Worm (Caenorhabditis elegans): Measurements from ENCODE around the gene phy-4.
A peak's percentile ranks its signal among the peaks of the same experiment; 100 is the strongest.

phy-4 gene

DNA sequence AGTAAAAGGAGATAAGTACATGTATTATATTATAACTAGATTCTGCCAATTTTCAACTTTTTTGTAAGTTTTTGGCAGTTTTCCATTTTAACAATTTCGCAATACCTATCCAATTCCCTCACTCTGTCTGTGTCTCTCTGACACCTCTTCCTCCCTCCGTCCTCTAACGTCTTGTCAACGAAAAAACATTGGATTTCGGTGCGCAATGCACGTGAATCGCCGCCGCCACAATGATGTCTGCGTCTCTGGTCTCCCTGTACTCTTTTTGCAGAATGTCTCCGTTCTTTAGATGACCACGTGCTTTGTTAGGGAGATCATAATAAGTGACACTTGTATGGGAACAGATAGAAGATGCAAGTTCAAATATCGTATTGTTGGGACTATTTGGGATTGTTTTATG, 15.7 kb upstream of the phy-4 start (continued):
- no peak for TF ChIP-seq dpl-1 (GFP tag; optimal IDR thresholded peaks at IDR 0.05)
- TF ChIP-seq mxl-1 (tag; optimal IDR thresholded peaks at IDR 0.05), result no peak
- no peak for TF ChIP-seq ets-4 (GFP tag; optimal IDR thresholded peaks at IDR 0.05)
- no peak for TF ChIP-seq C17E4.6 (GFP tag; IDR thresholded peaks at IDR 0.05)
- no peak for TF ChIP-seq ceh-58 (GFP tag; IDR thresholded peaks at IDR 0.05)
- 0 out of 2 replicates have a peak, but pooled peaks have one; percentile 22 for TF ChIP-seq sea-2 (GFP tag; IDR thresholded peaks at IDR 0.05)
- no peak for TF ChIP-seq him-1 (tag; optimal IDR thresholded peaks at IDR 0.05)
- no peak for TF ChIP-seq Y79H2A.3 (GFP tag; conservative IDR thresholded peaks at IDR 0.05)
- no peak for TF ChIP-seq rpc-1 (optimal IDR thresholded peaks at IDR 0.05)
- no peak for TF ChIP-seq rpc-1 (tag; optimal IDR thresholded peaks at IDR 0.05)
- TF ChIP-seq rcor-1 (GFP tag; IDR thresholded peaks at IDR 0.05), result 0 out of 2 replicates have a peak, but pooled peaks have one; percentile 33
- no peak for TF ChIP-seq madf-3 (GFP tag; IDR thresholded peaks at IDR 0.05)
- TF ChIP-seq lin-40 (tag; optimal IDR thresholded peaks at IDR 0.05), result peak; percentile 97
- peak; percentile 73 for TF ChIP-seq pbrm-1 (GFP tag; IDR thresholded peaks at IDR 0.05)
- no peak for TF ChIP-seq nfya-2 (GFP tag; IDR thresholded peaks at IDR 0.05)
- TF ChIP-seq rec-8 (tag; optimal IDR thresholded peaks at IDR 0.05), result no peak
- TF ChIP-seq F37B4.10 (GFP tag; IDR thresholded peaks at IDR 0.05), result no peak
- peak; percentile 90 for TF ChIP-seq K12H6.12 (tag; optimal IDR thresholded peaks at IDR 0.05)
- TF ChIP-seq snpc-4 (GFP tag; optimal IDR thresholded peaks at IDR 0.05), result no peak
- peak in 2 of 4 experiments; percentile 65 to 73 for TF ChIP-seq snpc-4 (tag; optimal IDR thresholded peaks at IDR 0.05)
- peak; percentile 88 for TF ChIP-seq madf-10 (tag; optimal IDR thresholded peaks at IDR 0.05)
- TF ChIP-seq Y56A3A.18 (GFP tag; IDR thresholded peaks at IDR 0.05), result no peak
- TF ChIP-seq akir-1 (GFP tag; optimal IDR thresholded peaks at IDR 0.05), result no peak
- peak; percentile 82 for TF ChIP-seq B0336.3 (GFP tag; IDR thresholded peaks at IDR 0.05)
- TF ChIP-seq ccch-3 (GFP tag; optimal IDR thresholded peaks at IDR 0.05), result no peak
- no peak for TF ChIP-seq Y53F4B.3 (GFP tag; IDR thresholded peaks at IDR 0.05)
- peak; percentile 66 for TF ChIP-seq mcd-1 (GFP tag; IDR thresholded peaks at IDR 0.05)
- peak; percentile 56 for TF ChIP-seq gei-17 (GFP tag; optimal IDR thresholded peaks at IDR 0.05)
- TF ChIP-seq lsy-27 (tag; optimal IDR thresholded peaks at IDR 0.05; ENCODE audit: borderline replicate concordance, insufficient read depth), result no peak
- peak; percentile 73 for TF ChIP-seq nfyb-1 (GFP tag; IDR thresholded peaks at IDR 0.05)
- TF ChIP-seq nhr-90 (tag; optimal IDR thresholded peaks at IDR 0.05), result peak; percentile 47
- TF ChIP-seq T26A5.8 (tag; optimal IDR thresholded peaks at IDR 0.05), result no peak
- TF ChIP-seq Y67H2A.10 (GFP tag; conservative IDR thresholded peaks at IDR 0.05), result no peak
- TF ChIP-seq Y95B8A.8 (GFP tag; IDR thresholded peaks at IDR 0.05), result no peak
- TF ChIP-seq dox-1 (GFP tag; IDR thresholded peaks at IDR 0.05), result peak; percentile 73
- peak; percentile 95 for TF ChIP-seq unc-62 (GFP tag; optimal IDR thresholded peaks at IDR 0.05)
- TF ChIP-seq repo-1 (tag; optimal IDR thresholded peaks at IDR 0.05), result peak; percentile 53
- no peak for TF ChIP-seq snpc-1.3 (tag; optimal IDR thresholded peaks at IDR 0.05; ENCODE audit: insufficient read depth)
- no peak for TF ChIP-seq hlh-12 (tag; optimal IDR thresholded peaks at IDR 0.05)
- TF ChIP-seq xnd-1 (tag; optimal IDR thresholded peaks at IDR 0.05), result no peak
- TF ChIP-seq ceh-100 (GFP tag; IDR thresholded peaks at IDR 0.05), result no peak
- peak; percentile 75 for TF ChIP-seq zfh-2 (GFP tag; conservative IDR thresholded peaks at IDR 0.05)
- no peak for TF ChIP-seq bed-2 (GFP tag; IDR thresholded peaks at IDR 0.05)
- peak; percentile 65 for TF ChIP-seq nhr-80 (tag; optimal IDR thresholded peaks at IDR 0.05)
- TF ChIP-seq tlf-1 (GFP tag; optimal IDR thresholded peaks at IDR 0.05), result peak; percentile 75
- TF ChIP-seq aptf-3 (GFP tag; IDR thresholded peaks at IDR 0.05), result no peak

Measured in whole organism, young adult.